Worm (Caenorhabditis elegans) whole organism, mixed stage, embryonic: ENCODE measurements around the gene K07H8.8.

Source experiments
- nhr-28 ChIP-seq: fragments of 150-350 bp; optimal IDR thresholded peaks from 2 replicates; lab custom pipeline; 2014; ENCODE audit warnings: missing biosample characterization, missing genetic modification characterization
- pha-4 ChIP-seq: fragments of 150-350 bp; optimal IDR thresholded peaks from 2 replicates; lab custom pipeline; 2018; ENCODE audit warnings: missing biosample characterization, missing genetic modification reagents, missing genetic modification characterization
- sptf-1 ChIP-seq: sonication (generic microtip); optimal IDR thresholded peaks from 2 replicates; lab custom pipeline; 2017; ENCODE audit warnings: mild to moderate bottlenecking, missing genetic modification characterization, moderate library complexity, missing compliant biosample characterization
- unc-62 ChIP-seq: fragments of 150-350 bp; optimal IDR thresholded peaks from 2 replicates; lab custom pipeline; 2014; ENCODE audit warnings: missing biosample characterization, missing genetic modification reagents, missing genetic modification characterization

DNA sequence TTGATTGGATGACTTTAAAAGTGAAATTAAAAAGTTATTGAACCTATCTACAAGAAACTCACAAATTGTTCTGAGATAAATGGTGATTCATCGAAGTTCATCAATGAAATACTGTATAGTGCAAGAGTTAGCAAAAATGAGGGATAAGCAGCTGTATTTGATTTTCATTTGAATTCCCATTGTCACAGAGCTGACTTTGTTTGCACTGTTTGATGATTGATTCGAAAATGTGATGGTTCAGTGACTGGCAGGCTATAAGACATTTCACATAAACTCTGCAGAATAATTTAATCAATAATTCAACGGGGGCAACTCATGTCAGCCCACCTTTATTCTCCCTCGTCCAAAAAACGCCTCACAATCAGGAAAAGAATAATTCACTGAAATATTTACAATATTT lies 24.6 kb downstream of the K07H8.8 start, which contains the start of gene T09A12.8:
- no peak for TF ChIP-seq pha-4 (tag; lab: Kevin White, UChicago)
- no peak for TF ChIP-seq unc-62 (GFP tag; lab: Kevin White, UChicago)
- TF ChIP-seq sptf-1 (tag; lab: Kevin White, UChicago), result no peak
- TF ChIP-seq nhr-28 (tag; lab: Kevin White, UChicago), result no peak
